Fruit fly (Drosophila melanogaster): ENCODE measurements around the gene RpL3.

- no peak for TF ChIP-seq gl (tag; optimal IDR thresholded peaks at IDR 0.05)
- TF ChIP-seq CG8159 (tag; optimal IDR thresholded peaks at IDR 0.05) = no peak
- no peak for TF ChIP-seq Pif1B (GFP tag; optimal IDR thresholded peaks at IDR 0.05)
- TF ChIP-seq CG4496 (GFP tag; IDR thresholded peaks at IDR 0.05) = no peak
- no peak for TF ChIP-seq CG32121 (GFP tag; IDR thresholded peaks at IDR 0.05)
- TF ChIP-seq CG17806 (tag; optimal IDR thresholded peaks at IDR 0.05) = no peak
- TF ChIP-seq D1 (tag; optimal IDR thresholded peaks at IDR 0.05) = no peak
- no peak for TF ChIP-seq Ets98B (GFP tag; IDR thresholded peaks at IDR 0.05)
Observed at dm6 chr3R:11236041-11236440, 14.3 kb downstream of the RpL3 start, which contains the start of gene CG31441.

All from whole organism, pupa.